Worm (Caenorhabditis elegans) whole organism, L2 larva: ENCODE results near the gene rev-3.

Experiments
- R02D3.7 ChIP-seq: fragments of 150-350 bp; optimal IDR thresholded peaks from 2 replicates; lab custom pipeline; 2014; ENCODE audit warnings: missing biosample characterization, missing genetic modification characterization
- aly-2 ChIP-seq: fragments of 150-350 bp; optimal IDR thresholded peaks from 2 replicates; lab custom pipeline; 2014; ENCODE audit warnings: missing biosample characterization, missing genetic modification characterization
- egl-27 ChIP-seq: sonication (generic microtip); optimal IDR thresholded peaks from 3 replicates; lab custom pipeline; 2017; ENCODE audit warnings: missing biosample characterization, missing genetic modification reagents, missing genetic modification characterization
- lsy-2 ChIP-seq, 2 experiments: fragments of 150-350 bp in 1 of 2; sonication (generic microtip) in 1 of 2; optimal IDR thresholded peaks; 2 replicates each; lab custom pipeline; 2014 to 2017; ENCODE audit warnings: missing biosample characterization in 2 of 2, missing genetic modification characterization in 2 of 2
- nhr-11 ChIP-seq: fragments of 150-350 bp; optimal IDR thresholded peaks from 2 replicates; lab custom pipeline; 2014; ENCODE audit warnings: missing biosample characterization, missing genetic modification characterization

- no peak for TF ChIP-seq aly-2 (tag; lab: Kevin White, UChicago)
- TF ChIP-seq R02D3.7 (tag; lab: Kevin White, UChicago), result no peak
- TF ChIP-seq lsy-2 (tag; optimal IDR thresholded peaks at IDR 0.05; lab: Kevin White, UChicago), result no peak
- TF ChIP-seq egl-27 (tag; lab: Kevin White, UChicago), result no peak
- no peak for TF ChIP-seq nhr-11
Measured at ce11 chrIII:5750503-5750902, 39.9 kb downstream of the rev-3 start.
